Worm (Caenorhabditis elegans) whole organism, mixed stage, embryonic: Measurements from ENCODE around the gene F48E8.8.
A peak's percentile ranks its signal among the peaks of the same experiment; 100 is the strongest.

Experiments
- ces-1 ChIP-seq: fragments of 150-350 bp; optimal IDR thresholded peaks from 2 replicates; lab custom pipeline; 2014; ENCODE audit warnings: missing biosample characterization, missing genetic modification reagents, missing genetic modification characterization
- flh-1 ChIP-seq: fragments of 200-800 bp; sonication (Bioruptor generic); optimal IDR thresholded peaks from 2 replicates; lab custom pipeline; 2018; ENCODE audit warnings: mild to moderate bottlenecking, missing genetic modification characterization, moderate library complexity, missing compliant biosample characterization
- lin-13 ChIP-seq: fragments of 150-350 bp; optimal IDR thresholded peaks from 2 replicates; lab custom pipeline; 2014; ENCODE audit warnings: missing biosample characterization, missing genetic modification characterization
- mep-1 ChIP-seq: fragments of 150-350 bp; optimal IDR thresholded peaks from 2 replicates; lab custom pipeline; 2017; ENCODE audit warnings: missing biosample characterization, missing genetic modification reagents, missing genetic modification characterization, inconsistent platforms
- nhr-237 ChIP-seq: fragments of 150-350 bp; optimal IDR thresholded peaks from 2 replicates; lab custom pipeline; 2014; ENCODE audit warnings: missing biosample characterization, missing genetic modification characterization
- nhr-28 ChIP-seq: fragments of 150-350 bp; optimal IDR thresholded peaks from 2 replicates; lab custom pipeline; 2014; ENCODE audit warnings: missing biosample characterization, missing genetic modification characterization
- pha-4 ChIP-seq: fragments of 150-350 bp; optimal IDR thresholded peaks from 2 replicates; lab custom pipeline; 2018; ENCODE audit warnings: missing biosample characterization, missing genetic modification reagents, missing genetic modification characterization
- snpc-4 ChIP-seq: fragments of 150-350 bp; optimal IDR thresholded peaks from 2 replicates; lab custom pipeline; 2014; ENCODE audit warnings: missing biosample characterization, missing genetic modification characterization
- sptf-1 ChIP-seq: sonication (generic microtip); optimal IDR thresholded peaks from 2 replicates; lab custom pipeline; 2017; ENCODE audit warnings: mild to moderate bottlenecking, missing genetic modification characterization, moderate library complexity, missing compliant biosample characterization
- unc-62 ChIP-seq: fragments of 150-350 bp; optimal IDR thresholded peaks from 2 replicates; lab custom pipeline; 2014; ENCODE audit warnings: missing biosample characterization, missing genetic modification reagents, missing genetic modification characterization
- ztf-11 ChIP-seq: fragments of 150-350 bp; optimal IDR thresholded peaks from 2 replicates; lab custom pipeline; 2014; ENCODE audit warnings: missing biosample characterization, missing genetic modification characterization

ce11 chrIII:5402419-5402818 lies 47.2 kb downstream of the F48E8.8 start:
- TF ChIP-seq lin-13 (tag; lab: Kevin White, UChicago) (no peak), flh-1 (GFP tag; lab: Kevin White, UChicago) (no peak), snpc-4 (tag; lab: Kevin White, UChicago) (no peak), nhr-28 (tag; lab: Kevin White, UChicago) (no peak), ces-1 (GFP tag; lab: Kevin White, UChicago) (peak; percentile 90), ztf-11 (tag; lab: Kevin White, UChicago) (no peak), nhr-237 (no peak), sptf-1 (tag; lab: Kevin White, UChicago) (no peak), mep-1 (no peak), pha-4 (no peak), unc-62 (GFP tag; lab: Kevin White, UChicago) (no peak)
